Worm (Caenorhabditis elegans) whole organism, L4/young adult: ENCODE data around the gene cec-1.

Experiments used
- W03F9.2 ChIP-seq: fragments of 150-350 bp; optimal IDR thresholded peaks from 2 replicates; lab custom pipeline; 2014; ENCODE audit warnings: missing biosample characterization, missing genetic modification characterization
- dao-5 ChIP-seq: sonication (generic microtip); optimal IDR thresholded peaks from 2 replicates; lab custom pipeline; 2016; ENCODE audit warnings: missing genotype, missing genetic modification characterization, moderate library complexity, missing compliant biosample characterization
- him-1 ChIP-seq: sonication (generic microtip); optimal IDR thresholded peaks from 2 replicates; lab custom pipeline; 2016; ENCODE audit warnings: missing genotype, missing genetic modification reagents, missing genetic modification characterization, missing compliant biosample characterization

ce11 chrIII:8405449-8405962 lies 20.6 kb upstream of the cec-1 start, which contains the start of the genes ubxn-4 and cyy-1:
- TF ChIP-seq him-1 (tag; lab: Kevin White, UChicago) (no peak), W03F9.2 (tag; lab: Kevin White, UChicago) (peak; percentile 15), dao-5 (no peak)
